Fruit fly (Drosophila melanogaster) whole organism: ENCODE measurements around the gene Cftr.

Experiments used
- CG8478 ChIP-seq: fragments of >200 bp; optimal IDR thresholded peaks from 2 replicates; lab custom pipeline; 2018; ENCODE audit warnings: inconsistent platforms
- EcR ChIP-seq, 2 experiments: fragments of >200 bp; optimal IDR thresholded peaks; 2 replicates each; lab custom pipeline; 2017; ENCODE audit warnings: missing biosample characterization in 2 of 2, missing genetic modification characterization in 2 of 2, missing genetic modification reagents in 2 of 2
- psq ChIP-seq: fragments of >200 bp; optimal IDR thresholded peaks from 2 replicates; lab custom pipeline; 2017

- TF ChIP-seq EcR (GFP tag; optimal IDR thresholded peaks at IDR 0.05; lab: Kevin White, UChicago) (no peak), psq (lab: Kevin White, UChicago) (no peak), CG8478 (lab: Kevin White, UChicago) (no peak)
Measured at dm6 chr3R:24530328-24530727, 13.4 kb downstream of the Cftr start, which contains the start of the genes CG13623 and ana1.
